Worm (Caenorhabditis elegans): Measurements from ENCODE around the gene C34F11.2.

DNA sequence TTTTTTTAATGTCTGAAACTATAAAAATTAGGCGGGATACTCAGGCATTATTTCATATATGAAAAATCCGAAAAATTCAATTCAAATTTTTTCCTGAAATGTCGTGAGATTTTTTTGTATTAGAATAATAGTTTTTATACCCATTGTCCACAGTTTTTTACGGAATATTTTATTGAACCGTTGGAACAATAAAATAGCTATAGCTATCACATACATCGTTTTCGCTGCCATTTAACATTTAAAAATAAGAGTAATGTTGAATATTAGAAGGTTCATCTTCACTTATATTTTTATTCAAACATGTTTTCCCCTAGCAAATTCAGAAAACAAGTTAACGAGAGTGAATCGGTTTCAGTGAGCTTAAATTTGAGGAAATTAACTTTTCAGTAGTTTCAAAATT lies 40.5 kb upstream of the C34F11.2 start, which contains the start of gene C27D6.15:
- TF ChIP-seq ekl-4 (GFP tag; IDR thresholded peaks at IDR 0.05), result no peak
- no peak for TF ChIP-seq ama-1 (optimal IDR thresholded peaks at IDR 0.05)
- no peak for TF ChIP-seq ama-1 (GFP tag; optimal IDR thresholded peaks at IDR 0.05)
- no peak for TF ChIP-seq zfh-2 (GFP tag; conservative IDR thresholded peaks at IDR 0.05)
- no peak for TF ChIP-seq dpff-1 (tag; optimal IDR thresholded peaks at IDR 0.05)
- TF ChIP-seq lin-40 (tag; optimal IDR thresholded peaks at IDR 0.05), result no peak
- no peak for TF ChIP-seq snpc-1.3 (tag; optimal IDR thresholded peaks at IDR 0.05; ENCODE audit: insufficient read depth)
- TF ChIP-seq unc-62 (GFP tag; optimal IDR thresholded peaks at IDR 0.05), result no peak
